Worm (Caenorhabditis elegans) whole organism, early embryonic: Measurements from ENCODE around the gene pho-6.

Experiments used
- B0310.2 ChIP-seq: sonication (generic microtip); optimal IDR thresholded peaks from 2 replicates; lab custom pipeline; 2016; ENCODE audit warnings: mild to moderate bottlenecking, missing genetic modification characterization, missing compliant biosample characterization
- F13C5.2 ChIP-seq: sonication (generic microtip); optimal IDR thresholded peaks from 2 replicates; lab custom pipeline; 2017; ENCODE audit warnings: mild to moderate bottlenecking, missing genetic modification characterization, inconsistent platforms, missing compliant biosample characterization
- aly-1 ChIP-seq: sonication (generic microtip); optimal IDR thresholded peaks from 2 replicates; lab custom pipeline; 2016; ENCODE audit warnings: missing genetic modification characterization, missing compliant biosample characterization
- ama-1 ChIP-seq: fragments of 150-350 bp; optimal IDR thresholded peaks from 2 replicates; lab custom pipeline; 2014
- ceh-13 ChIP-seq: fragments of 200-800 bp; sonication (Bioruptor generic); optimal IDR thresholded peaks from 2 replicates; lab custom pipeline; 2018; ENCODE audit warnings: mild to moderate bottlenecking, missing genetic modification characterization, missing compliant biosample characterization
- ceh-36 ChIP-seq: sonication (generic microtip); optimal IDR thresholded peaks from 2 replicates; lab custom pipeline; 2016; ENCODE audit warnings: missing genetic modification characterization, inconsistent platforms, missing compliant biosample characterization
- flt-1 ChIP-seq: fragments of 200-800 bp; sonication (Bioruptor generic); IDR thresholded peaks from 2 replicates; pipeline ENCODE4 v1.3.6; 2022; ENCODE audit warnings: missing genetic modification characterization, missing compliant biosample characterization
- hmbx-1 ChIP-seq: sonication (generic microtip); optimal IDR thresholded peaks from 2 replicates; lab custom pipeline; 2016; ENCODE audit warnings: mild to moderate bottlenecking, missing genetic modification characterization, missing compliant biosample characterization
- scrt-1 ChIP-seq: fragments of 200-800 bp; sonication (Bioruptor generic); IDR thresholded peaks from 2 replicates; pipeline ENCODE4 v1.3.6; 2022; ENCODE audit warnings: missing genetic modification characterization, missing compliant biosample characterization
- sea-1 ChIP-seq: fragments of 200-800 bp; sonication (Bioruptor generic); conservative IDR thresholded peaks from 2 replicates; pipeline ENCODE4 v1.3.6; 2022; ENCODE audit warnings: missing genetic modification characterization, missing compliant biosample characterization
- tbx-11 ChIP-seq: fragments of 200-800 bp; sonication (Bioruptor generic); IDR thresholded peaks from 2 replicates; pipeline ENCODE4 v1.3.6; 2022; ENCODE audit warnings: missing genetic modification characterization, missing compliant biosample characterization

ce11 chrV:8435292-8435691 lies 41.0 kb upstream of the pho-6 start:
- TF ChIP-seq aly-1, result no peak
- no peak for TF ChIP-seq ama-1 (lab: Kevin White, UChicago)
- no peak for TF ChIP-seq B0310.2 (tag; lab: Kevin White, UChicago)
- no peak for TF ChIP-seq hmbx-1 (tag; lab: Kevin White, UChicago)
- no peak for TF ChIP-seq F13C5.2 (tag; lab: Kevin White, UChicago)
- no peak for TF ChIP-seq scrt-1
- TF ChIP-seq sea-1 (GFP tag; lab: Robert Waterston, UW), result no peak
- TF ChIP-seq tbx-11, result no peak
- no peak for TF ChIP-seq flt-1 (GFP tag; lab: Robert Waterston, UW)
- TF ChIP-seq ceh-36 (tag; lab: Kevin White, UChicago), result no peak
- TF ChIP-seq ceh-13 (GFP tag; lab: Kevin White, UChicago), result no peak
